Worm (Caenorhabditis elegans) whole organism, L4 larva: ENCODE data around the gene sri-26.
"Not testable (repeated sequence)": the region's sequence is repeated elsewhere in the genome, so short reads cannot be mapped to it uniquely, and the experiment has no call there.

Source experiments
- F10B5.3 ChIP-seq: sonication (generic microtip); optimal IDR thresholded peaks from 2 replicates; lab custom pipeline; 2016; ENCODE audit warnings: mild to moderate bottlenecking, missing genetic modification characterization, missing compliant biosample characterization
- F49E8.2 ChIP-seq: sonication (generic microtip); optimal IDR thresholded peaks from 2 replicates; lab custom pipeline; 2016; ENCODE audit warnings: missing compliant biosample characterization, mild to moderate bottlenecking, missing genetic modification characterization, borderline replicate concordance
- R02D3.7 ChIP-seq: fragments of 150-350 bp; sonication (generic microtip); optimal IDR thresholded peaks from 3 replicates; lab custom pipeline; 2014; ENCODE audit warnings: missing biosample characterization, missing genetic modification characterization
- T20F7.1 ChIP-seq: fragments of 200-800 bp; sonication (Bioruptor generic); optimal IDR thresholded peaks from 2 replicates; lab custom pipeline; 2018; ENCODE audit warnings: mild to moderate bottlenecking, missing genetic modification characterization, missing compliant biosample characterization
- Y48G9A.11 ChIP-seq: fragments of 200-800 bp; sonication (Bioruptor generic); IDR thresholded peaks from 2 replicates; pipeline ENCODE4 v1.3.6; 2022; ENCODE audit warnings: missing genetic modification reagents, missing genetic modification characterization, missing compliant biosample characterization
- Y5F2A.4 ChIP-seq: fragments of 200-800 bp; sonication (Bioruptor generic); optimal IDR thresholded peaks from 2 replicates; lab custom pipeline; 2018; ENCODE audit warnings: mild to moderate bottlenecking, missing genetic modification characterization, missing compliant biosample characterization
- Y75B8A.6 ChIP-seq: fragments of 200-800 bp; sonication (Bioruptor generic); IDR thresholded peaks from 2 replicates; pipeline ENCODE4 v1.3.6; 2022; ENCODE audit warnings: missing genetic modification reagents, missing genetic modification characterization, missing compliant biosample characterization
- aha-1 ChIP-seq: fragments of 150-350 bp; peaks from one replicate; lab custom pipeline; 2014; ENCODE audit warnings: missing biosample characterization, missing genetic modification characterization
- ama-1 ChIP-seq: fragments of 150-350 bp; optimal IDR thresholded peaks from 2 replicates; lab custom pipeline; 2014; ENCODE audit warnings: inconsistent platforms, mixed read lengths
- attf-4 ChIP-seq: sonication (generic microtip); optimal IDR thresholded peaks from 3 replicates; lab custom pipeline; 2017; ENCODE audit warnings: missing biosample characterization, missing genetic modification characterization
- ces-1 ChIP-seq: fragments of 150-350 bp; sonication (generic microtip); optimal IDR thresholded peaks from 4 replicates; lab custom pipeline; 2014; ENCODE audit warnings: missing biosample characterization, missing genetic modification reagents, missing genetic modification characterization
- cey-2 ChIP-seq: sonication (generic microtip); optimal IDR thresholded peaks from 3 replicates; lab custom pipeline; 2017; ENCODE audit warnings: missing genetic modification characterization, mild to moderate bottlenecking, missing compliant biosample characterization, antibody characterized with exemption, borderline replicate concordance; ENCODE audit not compliant: insufficient read depth
- dmd-6 ChIP-seq: fragments of 200-800 bp; sonication (Bioruptor generic); IDR thresholded peaks from 2 replicates; pipeline ENCODE4 v1.3.6; 2022; ENCODE audit warnings: missing genetic modification reagents, missing genetic modification characterization, missing compliant biosample characterization
- dmd-8 ChIP-seq: fragments of 200-800 bp; sonication (Bioruptor generic); IDR thresholded peaks from 2 replicates; pipeline ENCODE4 v1.3.6; 2022; ENCODE audit warnings: missing genetic modification characterization, missing compliant biosample characterization
- dmd-9 ChIP-seq: fragments of 200-800 bp; sonication (Bioruptor generic); IDR thresholded peaks from 2 replicates; pipeline ENCODE4 v1.3.6; 2022; ENCODE audit warnings: missing genetic modification reagents, missing genetic modification characterization, missing compliant biosample characterization
- egl-27 ChIP-seq: sonication (generic microtip); optimal IDR thresholded peaks from 3 replicates; lab custom pipeline; 2017; ENCODE audit warnings: missing biosample characterization, missing genetic modification reagents, missing genetic modification characterization
- gei-8 ChIP-seq: fragments of 200-800 bp; sonication (Bioruptor generic); optimal IDR thresholded peaks from 2 replicates; lab custom pipeline; 2018; ENCODE audit warnings: mild to moderate bottlenecking, missing genetic modification characterization, missing compliant biosample characterization
- hmg-1.1 ChIP-seq: fragments of 200-800 bp; sonication (Bioruptor generic); IDR thresholded peaks from 2 replicates; pipeline ENCODE4 v1.3.6; 2022; ENCODE audit warnings: missing genetic modification reagents, missing genetic modification characterization, missing compliant biosample characterization
- lir-3 ChIP-seq: sonication (generic microtip); optimal IDR thresholded peaks from 2 replicates; lab custom pipeline; 2016; ENCODE audit warnings: mild to moderate bottlenecking, missing genetic modification characterization, missing compliant biosample characterization
- lsy-2 ChIP-seq, 2 experiments: fragments of 150-350 bp in 1 of 2; sonication (generic microtip) in 1 of 2; optimal IDR thresholded peaks; 2 replicates each; lab custom pipeline; 2014 to 2017; ENCODE audit warnings: missing biosample characterization in 2 of 2, missing genetic modification characterization in 2 of 2
- madf-5 ChIP-seq, 2 experiments: fragments of 200-800 bp; sonication (Bioruptor generic); IDR thresholded peaks; 2 replicates each; pipeline ENCODE4 v1.3.6; 2022; ENCODE audit warnings: missing compliant biosample characterization in 2 of 2, missing genetic modification characterization in 2 of 2
- mdl-1 ChIP-seq, 2 experiments: fragments of 150-350 bp in 1 of 2; sonication (generic microtip) in 1 of 2; optimal IDR thresholded peaks; 2 replicates each; lab custom pipeline; 2014 to 2017; ENCODE audit warnings: missing biosample characterization in 2 of 2, missing genetic modification characterization in 2 of 2
- mdt-29 ChIP-seq: fragments of 200-800 bp; sonication (Bioruptor generic); IDR thresholded peaks from 2 replicates; pipeline ENCODE4 v1.3.6; 2022; ENCODE audit warnings: missing genetic modification reagents, missing genetic modification characterization, missing compliant biosample characterization
- nhr-111 ChIP-seq: fragments of 200-800 bp; sonication (Bioruptor generic); optimal IDR thresholded peaks from 2 replicates; lab custom pipeline; 2018; ENCODE audit warnings: mild to moderate bottlenecking, missing genetic modification characterization, missing compliant biosample characterization
- nhr-42 ChIP-seq: fragments of 200-800 bp; sonication (Bioruptor generic); IDR thresholded peaks from 2 replicates; pipeline ENCODE4 v1.3.6; 2022; ENCODE audit warnings: missing genetic modification characterization, missing compliant biosample characterization
- php-3 ChIP-seq: fragments of 200-800 bp; sonication (Bioruptor generic); IDR thresholded peaks from 2 replicates; pipeline ENCODE4 v1.3.6; 2022; ENCODE audit warnings: missing genetic modification reagents, missing genetic modification characterization, missing compliant biosample characterization
- saeg-2 ChIP-seq: fragments of 200-800 bp; sonication (Bioruptor generic); IDR thresholded peaks from 2 replicates; pipeline ENCODE4 v1.3.6; 2022; ENCODE audit warnings: missing genetic modification reagents, missing genetic modification characterization, missing compliant biosample characterization
- set-16 ChIP-seq: fragments of 200-800 bp; sonication (Bioruptor generic); IDR thresholded peaks from 2 replicates; pipeline ENCODE4 v1.3.6; 2022; ENCODE audit warnings: missing genetic modification reagents, missing genetic modification characterization, missing compliant biosample characterization
- tra-1 ChIP-seq: fragments of 200-800 bp; sonication (Bioruptor generic); IDR thresholded peaks from 2 replicates; pipeline ENCODE4 v1.3.6; 2022; ENCODE audit warnings: missing genetic modification reagents, missing genetic modification characterization, missing compliant biosample characterization
- unc-62 ChIP-seq, 3 experiments: fragments of 150-350 bp in 1 of 3; sonication (generic microtip); optimal IDR thresholded peaks in 2 of 3; peaks in 1 of 3; 1 replicate in 1 of 3; 2 replicates in 2 of 3; lab custom pipeline; 2014 to 2017; ENCODE audit warnings: missing biosample characterization in 3 of 3, missing genetic modification characterization in 3 of 3, missing genetic modification reagents in 3 of 3, missing genotype in 1 of 3
- zfp-2 ChIP-seq: sonication (generic microtip); optimal IDR thresholded peaks from 2 replicates; lab custom pipeline; 2016; ENCODE audit warnings: mild to moderate bottlenecking, missing genetic modification characterization, missing compliant biosample characterization
- zfp-3 ChIP-seq: fragments of 200-800 bp; sonication (Bioruptor generic); conservative IDR thresholded peaks from 2 replicates; pipeline ENCODE4 v1.3.6; 2022; ENCODE audit warnings: missing genetic modification reagents, missing genetic modification characterization, missing compliant biosample characterization
- zip-2 ChIP-seq: fragments of 150-350 bp; optimal IDR thresholded peaks from 2 replicates; lab custom pipeline; 2014; ENCODE audit warnings: missing biosample characterization, missing genetic modification characterization
- ztf-7 ChIP-seq: fragments of 150-350 bp; optimal IDR thresholded peaks from 2 replicates; lab custom pipeline; 2014; ENCODE audit warnings: missing biosample characterization, missing genetic modification characterization

Gene sri-26

ce11 chrV:15238552-15238951 is 23.3 kb downstream of the sri-26 start, which contains the start of gene srw-12:
TSS of gene srw-12 (minus strand) at chrV:15238652.
- TF ChIP-seq Y5F2A.4 (GFP tag; lab: Kevin White, UChicago): no peak
- peak in 1 of 2 experiments; percentile 33 for TF ChIP-seq unc-62 (GFP tag; optimal IDR thresholded peaks at IDR 0.05 in 1 of 2; lab: Kevin White, UChicago)
- no peak for TF ChIP-seq unc-62 (tag; optimal IDR thresholded peaks at IDR 0.05; lab: Kevin White, UChicago)
- no peak for TF ChIP-seq ztf-7 (tag; lab: Kevin White, UChicago)
- no peak for TF ChIP-seq ces-1 (GFP tag; lab: Kevin White, UChicago)
- TF ChIP-seq, all 104 proteins: peak for 1

- TF ChIP-seq Y75B8A.6 (GFP tag; lab: Robert Waterston, UW) (no peak), zfp-3 (no peak), aha-1 (tag; lab: Kevin White, UChicago) (no peak), hmg-1.1 (GFP tag; lab: Robert Waterston, UW) (no peak)
Measured at ce11 chrV:15240215-15240614, 24.9 kb downstream of the sri-26 start, which contains the start of gene srw-11. TSS of gene srw-11 (minus strand) at chrV:15240315.

ce11 chrV:15241259-15241658 is 26.0 kb downstream of the sri-26 start, which contains the start of gene chil-12:
TSS of gene chil-12 (plus strand) at chrV:15241559.
- TF ChIP-seq mdl-1 (tag; optimal IDR thresholded peaks at IDR 0.05; lab: Kevin White, UChicago) (no peak), dmd-8 (GFP tag; lab: Robert Waterston, UW) (no peak), dmd-6 (GFP tag; lab: Robert Waterston, UW) (no peak), ztf-7 (tag; lab: Kevin White, UChicago) (no peak), php-3 (GFP tag; lab: Robert Waterston, UW) (no peak), mdt-29 (GFP tag; lab: Robert Waterston, UW) (no peak), set-16 (GFP tag; lab: Robert Waterston, UW) (no peak), Y48G9A.11 (GFP tag; lab: Robert Waterston, UW) (no peak), egl-27 (tag; lab: Kevin White, UChicago) (no peak), attf-4 (tag; lab: Kevin White, UChicago) (no peak), ama-1 (lab: Kevin White, UChicago) (no peak), zfp-2 (tag; lab: Kevin White, UChicago) (no peak), gei-8 (no peak), madf-5 (GFP tag; IDR thresholded peaks at IDR 0.05; lab: Robert Waterston, UW) (no peak), nhr-111 (GFP tag; lab: Kevin White, UChicago) (no peak), zip-2 (no peak), lir-3 (no peak)

- TF ChIP-seq F49E8.2 (tag; lab: Kevin White, UChicago) (no peak), lsy-2 (tag; optimal IDR thresholded peaks at IDR 0.05; lab: Kevin White, UChicago) (no peak)
Measured at ce11 chrV:15244456-15244855, 29.2 kb downstream of the sri-26 start, which contains the start of gene kin-30. TSS of gene kin-30 (plus strand) at chrV:15244756.

- TF ChIP-seq dmd-9 (GFP tag; lab: Robert Waterston, UW); F10B5.3 (tag; lab: Kevin White, UChicago); cey-2 (tag; lab: Kevin White, UChicago): not testable (repeated sequence)
Measured at ce11 chrV:15250304-15250703, 35.0 kb downstream of the sri-26 start, which contains the start of gene srd-28. TSS of gene srd-28 (plus strand) at chrV:15250604.

- TF ChIP-seq Y48G9A.11 (GFP tag; lab: Robert Waterston, UW) (no peak), nhr-42 (no peak), T20F7.1 (GFP tag; lab: Kevin White, UChicago) (no peak), tra-1 (GFP tag; lab: Robert Waterston, UW) (no peak), dmd-6 (GFP tag; lab: Robert Waterston, UW) (no peak), saeg-2 (GFP tag; lab: Robert Waterston, UW) (no peak), R02D3.7 (tag; lab: Kevin White, UChicago) (no peak)
Measured at ce11 chrV:15252082-15252481, 36.8 kb downstream of the sri-26 start, which contains the start of gene srbc-76. TSS of gene srbc-76 (plus strand) at chrV:15252382.
